Fruit fly (Drosophila melanogaster) whole organism, adult: ENCODE results near the gene CG32436.
A peak's percentile ranks its signal among the peaks of the same experiment; 100 is the strongest.

Experiments used
- CG14711 ChIP-seq: fragments of 200-800 bp; sonication (Bioruptor generic); optimal IDR thresholded peaks from 2 replicates; lab custom pipeline; 2018; ENCODE audit warnings: missing biosample characterization, mild to moderate bottlenecking, missing genetic modification characterization, moderate library complexity
- CG1620 ChIP-seq: fragments of 200-800 bp; sonication (Bioruptor generic); optimal IDR thresholded peaks from 2 replicates; lab custom pipeline; 2016; ENCODE audit warnings: missing biosample characterization, missing genetic modification characterization
- CG33017 ChIP-seq: fragments of 200-800 bp; sonication (Bioruptor generic); optimal IDR thresholded peaks from 2 replicates; lab custom pipeline; 2018; ENCODE audit warnings: missing biosample characterization, mild to moderate bottlenecking, missing genetic modification characterization, moderate library complexity
- CG5204 ChIP-seq: fragments of 200-800 bp; sonication (Bioruptor generic); optimal IDR thresholded peaks from 2 replicates; lab custom pipeline; 2016; ENCODE audit warnings: missing biosample characterization, missing genetic modification characterization
- CG7045 ChIP-seq: fragments of 200-800 bp; sonication (Bioruptor generic); optimal IDR thresholded peaks from 2 replicates; lab custom pipeline; 2017; ENCODE audit warnings: missing biosample characterization, mild to moderate bottlenecking, missing genetic modification characterization
- CG7101 ChIP-seq: fragments of 200-800 bp; sonication (Bioruptor generic); optimal IDR thresholded peaks from 2 replicates; lab custom pipeline; 2018; ENCODE audit warnings: missing biosample characterization, mild to moderate bottlenecking, missing genetic modification characterization, moderate library complexity
- Clk ChIP-seq: fragments of 200-800 bp; sonication (Bioruptor generic); optimal IDR thresholded peaks from 2 replicates; lab custom pipeline; 2017; ENCODE audit warnings: missing biosample characterization, missing genetic modification characterization
- Crg-1 ChIP-seq: fragments of 200-800 bp; sonication (Bioruptor generic); optimal IDR thresholded peaks from 2 replicates; lab custom pipeline; 2016; ENCODE audit warnings: missing biosample characterization, missing genetic modification characterization
- Hr96 ChIP-seq: fragments of 200-800 bp; sonication (Bioruptor generic); optimal IDR thresholded peaks from 2 replicates; lab custom pipeline; 2016; ENCODE audit warnings: missing biosample characterization, missing genetic modification characterization
- Mnt ChIP-seq: fragments of 200-800 bp; sonication (Bioruptor generic); optimal IDR thresholded peaks from 2 replicates; lab custom pipeline; 2016; ENCODE audit warnings: missing biosample characterization, mild to moderate bottlenecking, missing genetic modification characterization
- bab1 ChIP-seq: fragments of 200-800 bp; sonication (Bioruptor generic); optimal IDR thresholded peaks from 3 replicates; lab custom pipeline; 2019; ENCODE audit warnings: missing biosample characterization, mild to moderate bottlenecking, missing genetic modification characterization, moderate library complexity
- cnc ChIP-seq, 2 experiments: fragments of >200 bp; optimal IDR thresholded peaks; 2 replicates each; lab custom pipeline; 2017
- kay ChIP-seq: fragments of 200-800 bp; sonication (Bioruptor generic); peaks from one replicate; lab custom pipeline; 2016; ENCODE audit warnings: missing biosample characterization, missing genetic modification characterization, borderline replicate concordance
- pad ChIP-seq: fragments of 200-800 bp; sonication (Bioruptor generic); optimal IDR thresholded peaks from 3 replicates; lab custom pipeline; 2017; ENCODE audit warnings: missing biosample characterization, missing genetic modification characterization, mild to moderate bottlenecking, moderate library complexity, missing genetic modification reagents

DNA sequence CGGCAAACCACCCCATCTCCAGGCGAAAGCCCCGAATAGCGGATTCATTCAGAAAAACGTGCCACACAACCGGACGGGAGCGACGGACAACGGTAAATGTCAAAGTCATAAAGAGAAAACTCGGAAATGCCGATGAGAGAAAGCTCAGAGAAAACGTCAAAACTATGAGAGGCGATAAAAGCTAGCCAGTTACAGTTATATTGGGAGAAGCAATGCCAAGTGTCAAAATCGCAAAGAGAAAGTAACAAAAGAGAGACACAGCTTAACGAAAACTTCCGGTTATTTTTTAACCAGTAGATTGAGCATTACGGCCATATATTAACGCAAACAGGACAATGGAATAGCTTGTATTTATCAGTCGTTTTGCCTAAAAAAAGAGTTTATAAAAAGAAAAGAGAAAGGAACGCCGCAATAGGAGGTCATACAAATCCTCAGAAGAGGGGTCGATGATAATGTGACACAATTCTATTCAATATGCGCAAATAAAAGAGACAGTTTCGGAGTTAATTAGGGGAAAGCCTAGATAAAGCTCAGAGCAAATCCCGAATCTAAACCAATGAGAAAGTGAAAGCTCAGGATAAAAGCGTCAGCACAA is 24.4 kb upstream of the CG32436 start:
- TF ChIP-seq kay (no peak), Clk (GFP tag; lab: Kevin White, UChicago) (no peak), CG14711 (tag; lab: Kevin White, UChicago) (no peak), CG5204 (GFP tag; lab: Kevin White, UChicago) (no peak), CG1620 (no peak), Hr96 (GFP tag; lab: Kevin White, UChicago) (no peak), CG7101 (no peak), Crg-1 (no peak), pad (GFP tag; lab: Kevin White, UChicago) (peak; percentile 0), Mnt (GFP tag; lab: Kevin White, UChicago) (no peak), CG7045 (GFP tag; lab: Kevin White, UChicago) (no peak), cnc (optimal IDR thresholded peaks at IDR 0.05; lab: Kevin White, UChicago) (no peak), CG33017 (tag; lab: Kevin White, UChicago) (no peak), bab1 (GFP tag; lab: Kevin White, UChicago) (no peak)
